Worm (Caenorhabditis elegans) whole organism, L3 larva: ENCODE data around the gene F49E11.7.

ENCODE experiments used
- R02D3.7 ChIP-seq: fragments of 150-350 bp; optimal IDR thresholded peaks from 2 replicates; lab custom pipeline; 2014; ENCODE audit warnings: missing biosample characterization, missing genetic modification characterization
- daf-12 ChIP-seq: fragments of 150-350 bp; optimal IDR thresholded peaks from 2 replicates; lab custom pipeline; 2014; ENCODE audit warnings: missing biosample characterization, missing genetic modification reagents, missing genetic modification characterization
- elt-1 ChIP-seq: fragments of 150-350 bp; optimal IDR thresholded peaks from 2 replicates; lab custom pipeline; 2014; ENCODE audit warnings: missing biosample characterization, missing genetic modification characterization
- eor-1 ChIP-seq, 2 experiments: fragments of 150-350 bp; optimal IDR thresholded peaks; 2 replicates each; lab custom pipeline; 2014 to 2018; ENCODE audit warnings: missing biosample characterization in 2 of 2, missing genetic modification characterization in 2 of 2
- lin-39 ChIP-seq: fragments of 150-350 bp; optimal IDR thresholded peaks from 2 replicates; lab custom pipeline; 2018; ENCODE audit warnings: missing biosample characterization, missing genetic modification reagents, missing genetic modification characterization
- mdl-1 ChIP-seq: fragments of 150-350 bp; optimal IDR thresholded peaks from 2 replicates; lab custom pipeline; 2014; ENCODE audit warnings: missing biosample characterization, missing genetic modification characterization
- nhr-23 ChIP-seq: fragments of 150-350 bp; optimal IDR thresholded peaks from 2 replicates; lab custom pipeline; 2014; ENCODE audit warnings: missing biosample characterization, missing genetic modification reagents, missing genetic modification characterization
- nhr-77 ChIP-seq: fragments of 150-350 bp; optimal IDR thresholded peaks from 2 replicates; lab custom pipeline; 2014; ENCODE audit warnings: missing biosample characterization, missing genetic modification characterization
- tbx-2 ChIP-seq: sonication (generic microtip); optimal IDR thresholded peaks from 2 replicates; lab custom pipeline; 2016; ENCODE audit warnings: mild to moderate bottlenecking, missing genetic modification characterization, missing compliant biosample characterization
- zag-1 ChIP-seq: fragments of 150-350 bp; optimal IDR thresholded peaks from 2 replicates; lab custom pipeline; 2014; ENCODE audit warnings: missing biosample characterization, missing genetic modification characterization

DNA sequence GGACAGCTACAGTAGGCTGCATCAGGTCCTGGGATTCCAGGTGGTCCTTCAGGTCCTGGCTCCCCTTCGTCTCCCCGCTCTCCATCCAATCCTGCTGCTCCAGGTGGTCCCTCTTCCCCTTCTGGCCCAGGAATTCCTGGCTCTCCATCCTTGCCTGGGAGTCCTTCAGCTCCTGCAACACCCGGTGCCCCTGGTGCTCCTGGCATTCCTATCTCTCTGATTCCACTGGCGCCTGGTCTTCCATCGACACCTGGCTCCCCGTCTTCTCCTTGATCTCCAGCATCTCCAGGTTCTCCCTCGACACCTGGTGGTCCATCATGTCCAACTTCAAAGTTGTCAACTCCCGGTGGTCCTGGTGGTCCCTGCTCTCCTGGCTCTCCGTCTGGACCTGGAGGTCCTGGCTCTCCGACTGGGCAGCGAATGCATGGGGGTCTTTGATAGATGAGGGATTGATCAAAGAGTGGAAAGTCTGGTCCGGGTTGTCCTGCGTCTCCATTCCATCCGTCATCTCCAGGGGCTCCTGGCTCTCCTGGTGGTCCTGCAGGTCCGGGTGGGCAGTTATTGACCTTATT is 37.1 kb downstream of the F49E11.7 start:
- TF ChIP-seq lin-39 (tag; lab: Kevin White, UChicago) (no peak), daf-12 (tag; lab: Kevin White, UChicago) (no peak), nhr-23 (no peak), nhr-77 (tag; lab: Kevin White, UChicago) (no peak), zag-1 (tag; lab: Kevin White, UChicago) (no peak), tbx-2 (no peak), eor-1 (tag; optimal IDR thresholded peaks at IDR 0.05; lab: Kevin White, UChicago) (no peak), elt-1 (tag; lab: Kevin White, UChicago) (no peak), mdl-1 (tag; lab: Kevin White, UChicago) (no peak), R02D3.7 (tag; lab: Kevin White, UChicago) (no peak)
